Fruit fly (Drosophila melanogaster) whole organism, prepupa: Measurements from ENCODE around the gene CG14205.
A peak's percentile ranks its signal among the peaks of the same experiment; 100 is the strongest.

Experiments
- CG10631 ChIP-seq: fragments of 200-800 bp; sonication (Bioruptor generic); optimal IDR thresholded peaks from 2 replicates; lab custom pipeline; 2016; ENCODE audit warnings: missing biosample characterization, missing genetic modification characterization
- CG10669 ChIP-seq: fragments of 200-800 bp; sonication (Bioruptor generic); optimal IDR thresholded peaks from 3 replicates; lab custom pipeline; 2018; ENCODE audit warnings: missing biosample characterization, mild to moderate bottlenecking, missing genetic modification characterization, moderate library complexity
- CG11294 ChIP-seq: fragments of 200-800 bp; sonication (Bioruptor generic); IDR thresholded peaks from 2 replicates; pipeline ENCODE4 v1.3.6; 2022; ENCODE audit warnings: missing biosample characterization, missing genetic modification characterization
- CG11762 ChIP-seq: fragments of 200-800 bp; sonication (Bioruptor generic); optimal IDR thresholded peaks from 3 replicates; lab custom pipeline; 2016; ENCODE audit warnings: missing biosample characterization, missing genetic modification characterization; ENCODE audit not compliant: insufficient read depth
- CG11902 ChIP-seq: fragments of 200-800 bp; sonication (Bioruptor generic); optimal IDR thresholded peaks from 3 replicates; lab custom pipeline; 2016; ENCODE audit warnings: missing biosample characterization, missing genetic modification characterization
- CG15336 ChIP-seq: fragments of 200-800 bp; sonication (Bioruptor generic); IDR thresholded peaks from 2 replicates; pipeline ENCODE4 v1.3.6; 2022; ENCODE audit warnings: missing biosample characterization, missing genetic modification characterization
- CG1621 ChIP-seq: fragments of 200-800 bp; sonication (Bioruptor generic); optimal IDR thresholded peaks from 3 replicates; lab custom pipeline; 2018; ENCODE audit warnings: missing biosample characterization, mild to moderate bottlenecking, missing genetic modification characterization
- CG16779 ChIP-seq: fragments of 200-800 bp; sonication (Bioruptor generic); optimal IDR thresholded peaks from 3 replicates; lab custom pipeline; 2017; ENCODE audit warnings: missing biosample characterization, mild to moderate bottlenecking, missing genetic modification characterization
- CG3032 ChIP-seq: fragments of 200-800 bp; optimal IDR thresholded peaks from 2 replicates; lab custom pipeline; 2019; ENCODE audit warnings: missing biosample characterization, mild to moderate bottlenecking, missing genetic modification characterization, moderate library complexity
- CG32006 ChIP-seq: fragments of 200-800 bp; sonication (Bioruptor generic); optimal IDR thresholded peaks from 3 replicates; lab custom pipeline; 2017; ENCODE audit warnings: missing biosample characterization, mild to moderate bottlenecking, missing genetic modification characterization
- CG3919 ChIP-seq: fragments of 200-800 bp; sonication (Bioruptor generic); optimal IDR thresholded peaks from 3 replicates; lab custom pipeline; 2016; ENCODE audit warnings: missing biosample characterization, missing genetic modification characterization
- CG4318 ChIP-seq: fragments of 200-800 bp; sonication (Bioruptor generic); optimal IDR thresholded peaks from 3 replicates; lab custom pipeline; 2017; ENCODE audit warnings: missing biosample characterization, mild to moderate bottlenecking, missing genetic modification characterization
- CG6276 ChIP-seq: fragments of 200-800 bp; sonication (Bioruptor generic); optimal IDR thresholded peaks from 2 replicates; lab custom pipeline; 2017; ENCODE audit warnings: missing biosample characterization, mild to moderate bottlenecking, missing genetic modification characterization
- CG6808 ChIP-seq: fragments of 200-800 bp; sonication (Bioruptor generic); optimal IDR thresholded peaks from 3 replicates; lab custom pipeline; 2017; ENCODE audit warnings: missing biosample characterization, missing genetic modification characterization, mild to moderate bottlenecking, moderate library complexity, missing genetic modification reagents
- CG7368 ChIP-seq: fragments of 200-800 bp; sonication (Bioruptor generic); optimal IDR thresholded peaks from 3 replicates; lab custom pipeline; 2016; ENCODE audit warnings: missing biosample characterization, missing genetic modification characterization
- CG8119 ChIP-seq: fragments of 200-800 bp; sonication (Bioruptor generic); IDR thresholded peaks from 3 replicates; pipeline ENCODE4 v1.3.6; 2022; ENCODE audit warnings: missing biosample characterization, missing genetic modification characterization
- CG8632 ChIP-seq: fragments of 200-800 bp; sonication (Bioruptor generic); optimal IDR thresholded peaks from 3 replicates; lab custom pipeline; 2016; ENCODE audit warnings: missing biosample characterization, missing genetic modification characterization
- CG9139 ChIP-seq: fragments of 200-800 bp; sonication (Bioruptor generic); optimal IDR thresholded peaks from 3 replicates; lab custom pipeline; 2017; ENCODE audit warnings: missing biosample characterization, mild to moderate bottlenecking, missing genetic modification characterization
- Eip75B ChIP-seq: fragments of 200-800 bp; sonication (Bioruptor generic); optimal IDR thresholded peaks from 3 replicates; lab custom pipeline; 2016; ENCODE audit warnings: missing biosample characterization, missing genetic modification characterization
- Eip78C ChIP-seq: fragments of 200-800 bp; sonication (Bioruptor generic); peaks from one replicate; lab custom pipeline; 2016; ENCODE audit warnings: missing biosample characterization, missing genetic modification characterization
- Eip93F ChIP-seq: fragments of 200-800 bp; sonication (Bioruptor generic); optimal IDR thresholded peaks from 2 replicates; lab custom pipeline; 2016; ENCODE audit warnings: missing biosample characterization, mild to moderate bottlenecking, missing genetic modification characterization
- Ets21C ChIP-seq: fragments of 200-800 bp; sonication (Bioruptor generic); optimal IDR thresholded peaks from 3 replicates; lab custom pipeline; 2016; ENCODE audit warnings: missing biosample characterization, missing genetic modification characterization
- Gug ChIP-seq: fragments of 200-800 bp; sonication (Bioruptor generic); IDR thresholded peaks from 2 replicates; pipeline ENCODE4 v1.3.6; 2022; ENCODE audit warnings: missing biosample characterization, missing genetic modification characterization
- Hr38 ChIP-seq: sonication (Bioruptor generic); optimal IDR thresholded peaks from 2 replicates; lab custom pipeline; 2016; ENCODE audit warnings: missing biosample characterization, missing genetic modification characterization
- Hr4 ChIP-seq: fragments of 200-800 bp; sonication (Bioruptor generic); optimal IDR thresholded peaks from 3 replicates; lab custom pipeline; 2016; ENCODE audit warnings: missing biosample characterization, missing genetic modification characterization
- Lpt ChIP-seq: fragments of 200-800 bp; sonication (Bioruptor generic); optimal IDR thresholded peaks from 3 replicates; lab custom pipeline; 2016; ENCODE audit warnings: missing biosample characterization, missing genetic modification characterization
- Met ChIP-seq: fragments of 200-800 bp; sonication (Bioruptor generic); optimal IDR thresholded peaks from 3 replicates; lab custom pipeline; 2016; ENCODE audit warnings: missing biosample characterization, missing genetic modification characterization
- OdsH ChIP-seq: fragments of 200-800 bp; sonication (Bioruptor generic); optimal IDR thresholded peaks from 3 replicates; lab custom pipeline; 2016; ENCODE audit warnings: missing biosample characterization, missing genetic modification characterization
- Smox ChIP-seq: fragments of 200-800 bp; sonication (Bioruptor generic); optimal IDR thresholded peaks from 3 replicates; lab custom pipeline; 2016; ENCODE audit warnings: missing biosample characterization, missing genetic modification characterization
- Sox102F ChIP-seq: fragments of 200-800 bp; sonication (Bioruptor generic); optimal IDR thresholded peaks from 2 replicates; lab custom pipeline; 2016; ENCODE audit warnings: missing biosample characterization, mild to moderate bottlenecking, missing genetic modification characterization
- Sox14 ChIP-seq: fragments of 200-800 bp; sonication (Bioruptor generic); optimal IDR thresholded peaks from 3 replicates; lab custom pipeline; 2016; ENCODE audit warnings: missing biosample characterization, missing genetic modification characterization
- Sox15 ChIP-seq: fragments of 200-800 bp; sonication (Bioruptor generic); optimal IDR thresholded peaks from 3 replicates; lab custom pipeline; 2016; ENCODE audit warnings: missing biosample characterization, missing genetic modification characterization
- achi ChIP-seq: fragments of 200-800 bp; sonication (Bioruptor generic); optimal IDR thresholded peaks from 3 replicates; lab custom pipeline; 2016; ENCODE audit warnings: missing biosample characterization, missing genetic modification characterization
- acj6 ChIP-seq: fragments of 200-800 bp; sonication (Bioruptor generic); optimal IDR thresholded peaks from 3 replicates; lab custom pipeline; 2016; ENCODE audit warnings: missing biosample characterization, missing genetic modification characterization
- dac ChIP-seq: fragments of 200-800 bp; sonication (Bioruptor generic); optimal IDR thresholded peaks from 2 replicates; lab custom pipeline; 2017; ENCODE audit warnings: missing biosample characterization, mild to moderate bottlenecking, missing genetic modification characterization
- dsx ChIP-seq: fragments of 200-800 bp; optimal IDR thresholded peaks from 3 replicates; lab custom pipeline; 2019; ENCODE audit warnings: missing biosample characterization, mild to moderate bottlenecking, missing genetic modification characterization, moderate library complexity; ENCODE audit not compliant: poor library complexity, severe bottlenecking
- esn ChIP-seq: fragments of 200-800 bp; sonication (Bioruptor generic); optimal IDR thresholded peaks from 2 replicates; lab custom pipeline; 2016; ENCODE audit warnings: missing biosample characterization, mild to moderate bottlenecking, missing genetic modification characterization, moderate library complexity
- fd85E ChIP-seq: fragments of 200-800 bp; sonication (Bioruptor generic); optimal IDR thresholded peaks from 3 replicates; lab custom pipeline; 2016; ENCODE audit warnings: missing biosample characterization, missing genetic modification characterization
- fkh ChIP-seq: fragments of 200-800 bp; sonication (Bioruptor generic); optimal IDR thresholded peaks from 3 replicates; lab custom pipeline; 2017; ENCODE audit warnings: missing biosample characterization, mild to moderate bottlenecking, missing genetic modification characterization, moderate library complexity
- lz ChIP-seq: fragments of 200-800 bp; sonication (Bioruptor generic); optimal IDR thresholded peaks from 3 replicates; lab custom pipeline; 2016; ENCODE audit warnings: missing biosample characterization, missing genetic modification characterization
- net ChIP-seq: fragments of 200-800 bp; sonication (Bioruptor generic); optimal IDR thresholded peaks from 3 replicates; lab custom pipeline; 2016; ENCODE audit warnings: missing biosample characterization, missing genetic modification characterization
- pdm3 ChIP-seq: fragments of 200-800 bp; sonication (Bioruptor generic); optimal IDR thresholded peaks from 3 replicates; lab custom pipeline; 2016; ENCODE audit warnings: missing biosample characterization, missing genetic modification characterization
- salr ChIP-seq, 2 experiments: fragments of 200-800 bp; sonication (Bioruptor generic); optimal IDR thresholded peaks; 3 replicates each; lab custom pipeline; 2016 to 2018; ENCODE audit warnings: missing biosample characterization in 2 of 2, missing genetic modification characterization in 2 of 2, mild to moderate bottlenecking in 1 of 2
- spab ChIP-seq: fragments of 200-800 bp; sonication (Bioruptor generic); optimal IDR thresholded peaks from 2 replicates; lab custom pipeline; 2017; ENCODE audit warnings: missing biosample characterization, mild to moderate bottlenecking, missing genetic modification characterization, missing genetic modification reagents
- ss ChIP-seq, 2 experiments: fragments of 200-800 bp; sonication (Bioruptor generic); optimal IDR thresholded peaks; 2 replicates in 1 of 2; 3 replicates in 1 of 2; lab custom pipeline; 2017 to 2018; ENCODE audit warnings: mild to moderate bottlenecking in 2 of 2, missing biosample characterization in 2 of 2, missing genetic modification characterization in 2 of 2, moderate library complexity in 1 of 2
- svp ChIP-seq: fragments of 200-800 bp; sonication (Bioruptor generic); peaks from one replicate; lab custom pipeline; 2016; ENCODE audit warnings: missing biosample characterization, missing genetic modification characterization
- topi ChIP-seq: fragments of 200-800 bp; sonication (Bioruptor generic); optimal IDR thresholded peaks from 3 replicates; lab custom pipeline; 2016; ENCODE audit warnings: missing biosample characterization, missing genetic modification characterization
- vri ChIP-seq: fragments of 200-800 bp; sonication (Bioruptor generic); optimal IDR thresholded peaks from 3 replicates; lab custom pipeline; 2016; ENCODE audit warnings: missing biosample characterization, mild to moderate bottlenecking, missing genetic modification characterization

CG14205 gene

DNA sequence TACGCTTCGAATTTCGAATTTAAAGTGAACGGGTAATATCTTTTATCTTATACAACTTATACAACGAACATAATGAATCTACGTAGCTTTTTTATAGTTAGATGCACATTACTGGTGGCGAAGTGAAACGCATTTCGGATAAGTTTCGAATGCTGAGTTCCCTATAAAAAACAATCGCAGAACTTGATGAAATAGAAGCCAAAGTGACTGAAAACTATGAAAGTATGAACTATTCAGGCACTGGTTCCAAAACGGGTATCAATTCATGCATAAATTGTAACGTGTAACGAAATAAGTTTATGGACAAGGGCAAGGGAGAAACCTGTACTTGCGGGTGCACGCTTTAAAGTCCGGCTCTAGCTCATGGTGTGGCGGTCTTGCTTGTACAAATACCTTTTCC, 3.5 kb downstream of the CG14205 start:
- TF ChIP-seq acj6 (GFP tag; lab: Kevin White, UChicago) (no peak), topi (GFP tag; lab: Kevin White, UChicago) (no peak), Met (GFP tag; lab: Kevin White, UChicago) (no peak), CG15336 (GFP tag; lab: Robert Waterston, UW) (no peak), CG3032 (tag; lab: Kevin White, UChicago) (no peak), Eip93F (GFP tag; lab: Kevin White, UChicago) (no peak)

DNA sequence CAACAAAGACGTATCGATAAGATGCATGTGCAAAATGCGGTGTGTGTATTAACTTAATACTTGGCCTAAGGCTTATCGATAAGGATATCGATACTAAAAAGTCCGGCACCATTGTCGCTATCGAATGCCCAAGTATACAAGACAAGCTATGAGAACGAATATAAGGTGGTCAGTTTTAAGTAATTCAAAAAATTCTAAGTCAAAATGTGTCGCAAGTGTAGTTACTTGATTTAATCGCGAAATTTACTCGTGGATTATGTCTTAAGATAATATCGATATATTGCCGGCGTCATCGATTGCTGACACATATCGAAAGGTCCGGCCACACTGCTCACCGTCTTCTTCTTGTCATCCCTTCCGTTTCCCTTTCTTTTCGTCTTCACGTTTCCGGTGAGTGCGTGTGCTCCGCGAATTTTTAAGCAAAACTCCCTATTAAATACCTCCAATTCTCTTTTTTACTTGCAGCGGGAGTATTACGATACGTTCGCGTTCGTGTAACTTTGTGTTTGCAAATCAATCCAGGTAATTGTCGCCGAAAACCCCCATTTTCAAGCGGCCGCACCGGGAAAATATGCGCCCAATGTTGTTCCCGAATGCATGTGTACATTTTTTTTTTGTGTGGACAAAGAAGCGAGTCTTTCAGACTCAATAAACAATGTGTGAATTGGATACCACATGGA, 5.4 kb downstream of the CG14205 start, which contains the start of gene RpS10b:
TSS of gene RpS10b (plus strand) at position 348 of the 680 bp plus-strand sequence.
- peak; percentile 54 for TF ChIP-seq Sox15 (GFP tag; lab: Kevin White, UChicago)
- TF ChIP-seq CG1621 (tag; lab: Kevin White, UChicago) = peak; percentile 73
- peak; percentile 89 for TF ChIP-seq net (GFP tag; lab: Kevin White, UChicago)
- peak; percentile 52 for TF ChIP-seq CG32006 (GFP tag; lab: Kevin White, UChicago)
- peak; percentile 70 for TF ChIP-seq svp (GFP tag; lab: Kevin White, UChicago)
- peak; percentile 63 for TF ChIP-seq spab
- TF ChIP-seq fd85E (GFP tag; lab: Kevin White, UChicago) = peak; percentile 62
- peak; percentile 89 for TF ChIP-seq topi (GFP tag; lab: Kevin White, UChicago)
- TF ChIP-seq esn (GFP tag; lab: Kevin White, UChicago) = peak; percentile 90
- peak; percentile 86 for TF ChIP-seq CG16779 (tag; lab: Kevin White, UChicago)
- TF ChIP-seq Sox102F = peak; percentile 88
- peak; percentile 85 for TF ChIP-seq achi (GFP tag; lab: Kevin White, UChicago)
- peak; percentile 86 to 95 for TF ChIP-seq ss (GFP tag; optimal IDR thresholded peaks at IDR 0.05; lab: Kevin White, UChicago)
- TF ChIP-seq Hr4 (GFP tag; lab: Kevin White, UChicago) = peak; percentile 22
- TF ChIP-seq CG6808 (GFP tag; lab: Kevin White, UChicago) = peak; percentile 78
- TF ChIP-seq CG11294 (GFP tag; lab: Robert Waterston, UW) = no peak
- peak; percentile 45 for TF ChIP-seq CG15336 (GFP tag; lab: Robert Waterston, UW)
- TF ChIP-seq CG4318 (GFP tag; lab: Kevin White, UChicago) = no peak
- TF ChIP-seq salr (GFP tag; optimal IDR thresholded peaks at IDR 0.05; lab: Kevin White, UChicago) = peak; percentile 38 to 81
- TF ChIP-seq vri (GFP tag; lab: Kevin White, UChicago) = peak; percentile 84
- TF ChIP-seq dsx (GFP tag; lab: Kevin White, UChicago) = peak; percentile 17
- TF ChIP-seq pdm3 (GFP tag; lab: Kevin White, UChicago) = peak; percentile 83
- peak; percentile 89 for TF ChIP-seq CG9139 (GFP tag; lab: Kevin White, UChicago)
- peak; percentile 57 for TF ChIP-seq CG11902 (GFP tag; lab: Kevin White, UChicago)
- TF ChIP-seq Hr38 (GFP tag; lab: Kevin White, UChicago) = no peak
- TF ChIP-seq fkh (GFP tag; lab: Kevin White, UChicago) = peak; percentile 86
- peak; percentile 84 for TF ChIP-seq CG8632 (GFP tag; lab: Kevin White, UChicago)
- TF ChIP-seq dac (GFP tag; lab: Kevin White, UChicago) = no peak
- TF ChIP-seq Eip75B (GFP tag; lab: Kevin White, UChicago) = peak; percentile 75
- peak; percentile 39 for TF ChIP-seq CG6276
- TF ChIP-seq OdsH (GFP tag; lab: Kevin White, UChicago) = peak; percentile 76
- peak; percentile 86 for TF ChIP-seq CG7368
- TF ChIP-seq lz (GFP tag; lab: Kevin White, UChicago) = peak; percentile 84
- TF ChIP-seq CG3032 (tag; lab: Kevin White, UChicago) = peak; percentile 47
- peak; percentile 79 for TF ChIP-seq Sox14 (GFP tag; lab: Kevin White, UChicago)
- TF ChIP-seq CG3919 (GFP tag; lab: Kevin White, UChicago) = peak; percentile 90
- TF ChIP-seq CG11762 (GFP tag; lab: Kevin White, UChicago) = peak; percentile 80
- peak; percentile 31 for TF ChIP-seq CG10631 (GFP tag; lab: Kevin White, UChicago)
- peak; percentile 94 for TF ChIP-seq Eip78C (GFP tag; lab: Kevin White, UChicago)
- TF ChIP-seq CG10669 (GFP tag; lab: Kevin White, UChicago) = peak; percentile 81
- TF ChIP-seq Gug (GFP tag; lab: Robert Waterston, UW) = no peak
- TF ChIP-seq CG8119 = no peak
- TF ChIP-seq Ets21C (GFP tag; lab: Kevin White, UChicago) = peak; percentile 50
- peak; percentile 51 for TF ChIP-seq Lpt (GFP tag; lab: Kevin White, UChicago)
- TF ChIP-seq Smox (GFP tag; lab: Kevin White, UChicago) = peak; percentile 72
